Fruit fly (Drosophila melanogaster) whole organism, wandering third instar larva: Measurements from ENCODE around the gene RPA2.

Experiments
- h ChIP-seq: fragments of 200-800 bp; sonication (Bioruptor generic); optimal IDR thresholded peaks from 3 replicates; lab custom pipeline; 2016; ENCODE audit warnings: missing biosample characterization, mild to moderate bottlenecking, missing genetic modification characterization
- usp ChIP-seq: fragments of >200 bp; optimal IDR thresholded peaks from 2 replicates; lab custom pipeline; 2017; ENCODE audit warnings: missing biosample characterization, missing genetic modification characterization

DNA sequence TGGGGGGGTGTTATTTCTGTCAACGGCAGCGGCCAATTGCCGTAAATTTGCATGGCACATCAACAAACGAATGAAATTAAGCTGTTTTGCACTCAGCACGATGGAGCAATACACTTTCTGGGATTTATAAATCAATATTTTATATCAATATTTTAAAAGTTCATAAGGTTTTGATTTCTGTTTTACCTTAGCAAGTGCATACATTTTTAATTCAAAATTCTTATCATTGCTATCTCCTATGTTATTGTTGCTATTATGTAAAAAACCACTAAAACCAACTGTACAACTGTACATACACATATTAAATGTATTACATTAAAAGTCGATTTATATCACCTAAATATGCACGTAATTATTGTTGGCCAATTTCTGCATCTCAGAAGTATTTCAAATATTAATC lies 14.8 kb upstream of the RPA2 start:
- no peak for TF ChIP-seq h
- no peak for TF ChIP-seq usp (GFP tag; lab: Kevin White, UChicago)
